Fruit fly (Drosophila melanogaster) whole organism, embryonic: ENCODE measurements around the gene CG34163.

Source experiments
- Aef1 ChIP-seq: fragments of 200-800 bp; sonication (Bioruptor generic); IDR thresholded peaks from 3 replicates; pipeline ENCODE4 v1.3.6; 2022; ENCODE audit warnings: missing biosample characterization, missing genetic modification characterization
- BtbVII ChIP-seq: fragments of 200-800 bp; sonication (Bioruptor generic); optimal IDR thresholded peaks from 3 replicates; lab custom pipeline; 2017; ENCODE audit warnings: missing biosample characterization, mild to moderate bottlenecking, missing genetic modification characterization
- CG1024 ChIP-seq: fragments of 200-800 bp; sonication (Bioruptor generic); IDR thresholded peaks from 2 replicates; pipeline ENCODE4 v1.3.6; 2022; ENCODE audit warnings: missing biosample characterization, missing genetic modification characterization
- CG11456 ChIP-seq: fragments of 200-800 bp; sonication (Bioruptor generic); IDR thresholded peaks from 3 replicates; pipeline ENCODE4 v1.3.6; 2022; ENCODE audit warnings: missing biosample characterization, missing genetic modification characterization
- CG12769 ChIP-seq: fragments of 200-800 bp; sonication (Bioruptor generic); optimal IDR thresholded peaks from 2 replicates; lab custom pipeline; 2019; ENCODE audit warnings: missing biosample characterization, mild to moderate bottlenecking, missing genetic modification characterization, moderate library complexity
- CG14441 ChIP-seq: fragments of 200-800 bp; sonication (Bioruptor generic); IDR thresholded peaks from 2 replicates; pipeline ENCODE4 v1.3.6; 2022; ENCODE audit warnings: missing biosample characterization, missing genetic modification characterization
- CG17612 ChIP-seq: fragments of 200-800 bp; sonication (Bioruptor generic); IDR thresholded peaks from 2 replicates; pipeline ENCODE4 v1.3.6; 2022; ENCODE audit warnings: missing biosample characterization, missing genetic modification characterization
- CG17912 ChIP-seq: fragments of 200-800 bp; sonication (Bioruptor generic); optimal IDR thresholded peaks from 2 replicates; lab custom pipeline; 2018; ENCODE audit warnings: missing biosample characterization, mild to moderate bottlenecking, missing genetic modification characterization
- CG18619 ChIP-seq: fragments of 200-800 bp; sonication (Bioruptor generic); optimal IDR thresholded peaks from 3 replicates; lab custom pipeline; 2017; ENCODE audit warnings: missing biosample characterization, mild to moderate bottlenecking, missing genetic modification characterization
- CG2129 ChIP-seq: fragments of 200-800 bp; sonication (Bioruptor generic); IDR thresholded peaks from 2 replicates; pipeline ENCODE4 v1.3.6; 2022; ENCODE audit warnings: missing biosample characterization, missing genetic modification characterization; ENCODE audit not compliant: partially characterized antibody
- CG3065 ChIP-seq: fragments of 200-800 bp; sonication (Bioruptor generic); optimal IDR thresholded peaks from 2 replicates; lab custom pipeline; 2016; ENCODE audit warnings: missing biosample characterization, missing genetic modification characterization
- CG31365 ChIP-seq: fragments of 200-800 bp; sonication (Bioruptor generic); optimal IDR thresholded peaks from 2 replicates; lab custom pipeline; 2018; ENCODE audit warnings: missing biosample characterization, mild to moderate bottlenecking, missing genetic modification characterization
- CG31441 ChIP-seq: fragments of 200-800 bp; sonication (Bioruptor generic); IDR thresholded peaks from 2 replicates; pipeline ENCODE4 v1.3.6; 2022; ENCODE audit warnings: missing biosample characterization, missing genetic modification characterization
- CG3995 ChIP-seq: fragments of 200-800 bp; sonication (Bioruptor generic); optimal IDR thresholded peaks from 3 replicates; lab custom pipeline; 2016; ENCODE audit warnings: missing biosample characterization, missing genetic modification characterization
- CG43689 ChIP-seq: fragments of 200-800 bp; sonication (Bioruptor generic); IDR thresholded peaks from 2 replicates; pipeline ENCODE4 v1.3.6; 2022; ENCODE audit warnings: missing biosample characterization, missing genetic modification characterization
- CG4707 ChIP-seq: fragments of 200-800 bp; sonication (Bioruptor generic); optimal IDR thresholded peaks from 2 replicates; lab custom pipeline; 2018; ENCODE audit warnings: missing biosample characterization, mild to moderate bottlenecking, missing genetic modification characterization, moderate library complexity
- CG6791 ChIP-seq: fragments of 200-800 bp; sonication (Bioruptor generic); IDR thresholded peaks from 3 replicates; pipeline ENCODE4 v1.3.6; 2022; ENCODE audit warnings: missing biosample characterization, missing genetic modification characterization; ENCODE audit not compliant: partially characterized antibody
- CG7556 ChIP-seq: fragments of 200-800 bp; sonication (Bioruptor generic); optimal IDR thresholded peaks from 2 replicates; lab custom pipeline; 2017; ENCODE audit warnings: missing biosample characterization, mild to moderate bottlenecking, missing genetic modification characterization
- CG8478 ChIP-seq: fragments of >200 bp; optimal IDR thresholded peaks from 2 replicates; lab custom pipeline; 2018
- CHES-1-like ChIP-seq: fragments of 200-800 bp; sonication (Bioruptor generic); optimal IDR thresholded peaks from 2 replicates; lab custom pipeline; 2016; ENCODE audit warnings: missing biosample characterization, missing genetic modification characterization
- Ets65A ChIP-seq: fragments of 200-800 bp; sonication (Bioruptor generic); peaks from one replicate; lab custom pipeline; 2016; ENCODE audit warnings: missing biosample characterization, missing genetic modification characterization
- Hand ChIP-seq: fragments of 200-800 bp; sonication (Bioruptor generic); optimal IDR thresholded peaks from 2 replicates; lab custom pipeline; 2017; ENCODE audit warnings: mild to moderate bottlenecking, missing biosample characterization, missing genetic modification reagents, missing genetic modification characterization
- Hmx ChIP-seq: fragments of 200-800 bp; sonication (Bioruptor generic); optimal IDR thresholded peaks from 2 replicates; lab custom pipeline; 2016; ENCODE audit warnings: missing biosample characterization, missing genetic modification characterization
- Hr3 ChIP-seq: fragments of 200-800 bp; sonication (Bioruptor generic); optimal IDR thresholded peaks from 3 replicates; lab custom pipeline; 2016; ENCODE audit warnings: missing biosample characterization, missing genetic modification characterization
- NK7.1 ChIP-seq: fragments of 200-800 bp; sonication (Bioruptor generic); optimal IDR thresholded peaks from 3 replicates; lab custom pipeline; 2016; ENCODE audit warnings: missing biosample characterization, missing genetic modification characterization
- Nf-YA ChIP-seq: fragments of 200-800 bp; sonication (Bioruptor generic); IDR thresholded peaks from 2 replicates; pipeline ENCODE4 v1.3.6; 2022; ENCODE audit warnings: missing biosample characterization, missing genetic modification characterization
- Taf1 ChIP-seq: fragments of 200-800 bp; sonication (Bioruptor generic); IDR thresholded peaks from 2 replicates; pipeline ENCODE4 v1.3.6; 2022; ENCODE audit warnings: missing biosample characterization, missing genetic modification characterization
- ara ChIP-seq: fragments of 200-800 bp; sonication (Bioruptor generic); IDR thresholded peaks from 2 replicates; pipeline ENCODE4 v1.3.6; 2022; ENCODE audit warnings: missing biosample characterization, missing genetic modification characterization
- br ChIP-seq: fragments of >200 bp; optimal IDR thresholded peaks from 2 replicates; lab custom pipeline; 2017
- cato ChIP-seq: fragments of 200-800 bp; sonication (Bioruptor generic); optimal IDR thresholded peaks from 2 replicates; lab custom pipeline; 2016; ENCODE audit warnings: missing biosample characterization, missing genetic modification characterization, borderline replicate concordance
- danr ChIP-seq: fragments of 200-800 bp; sonication (Bioruptor generic); IDR thresholded peaks from 2 replicates; pipeline ENCODE4 v1.3.6; 2022; ENCODE audit warnings: missing biosample characterization, missing genetic modification characterization
- dm ChIP-seq: fragments of 200-800 bp; sonication (Bioruptor generic); optimal IDR thresholded peaks from 3 replicates; lab custom pipeline; 2016; ENCODE audit warnings: missing biosample characterization, missing genetic modification characterization
- dysf ChIP-seq: fragments of 200-800 bp; sonication (Bioruptor generic); IDR thresholded peaks from 3 replicates; pipeline ENCODE4 v1.3.6; 2022; ENCODE audit warnings: missing biosample characterization, missing genetic modification characterization
- exex ChIP-seq: fragments of 200-800 bp; sonication (Bioruptor generic); optimal IDR thresholded peaks from 4 replicates; lab custom pipeline; 2018; ENCODE audit warnings: missing biosample characterization, mild to moderate bottlenecking, missing genetic modification characterization, moderate library complexity
- ftz-f1 ChIP-seq: fragments of 200-800 bp; sonication (Bioruptor generic); optimal IDR thresholded peaks from 2 replicates; lab custom pipeline; 2016; ENCODE audit warnings: missing biosample characterization, missing genetic modification characterization
- gcm ChIP-seq: fragments of 200-800 bp; sonication (Bioruptor generic); optimal IDR thresholded peaks from 2 replicates; lab custom pipeline; 2019; ENCODE audit warnings: missing biosample characterization, mild to moderate bottlenecking, missing genetic modification characterization, moderate library complexity
- grau ChIP-seq: fragments of 200-800 bp; optimal IDR thresholded peaks from 3 replicates; lab custom pipeline; 2019; ENCODE audit warnings: missing biosample characterization, mild to moderate bottlenecking, missing genetic modification characterization, moderate library complexity
- grn ChIP-seq: fragments of 200-800 bp; sonication (Bioruptor generic); optimal IDR thresholded peaks from 3 replicates; lab custom pipeline; 2017; ENCODE audit warnings: missing biosample characterization, missing genetic modification characterization
- hkb ChIP-seq, 2 experiments: fragments of 200-800 bp in 1 of 2; fragments of >200 bp in 1 of 2; sonication (Bioruptor generic) in 1 of 2; IDR thresholded peaks in 1 of 2; optimal IDR thresholded peaks in 1 of 2; 2 replicates each; pipeline versions ENCODE4 v1.3.6 to Lab custom; 2017 to 2022; ENCODE audit warnings: missing biosample characterization in 1 of 2, missing genetic modification characterization in 1 of 2
- hth ChIP-seq: fragments of >200 bp; optimal IDR thresholded peaks from 2 replicates; lab custom pipeline; 2017; ENCODE audit warnings: inconsistent platforms
- kni ChIP-seq: fragments of 200-800 bp; sonication (Bioruptor generic); optimal IDR thresholded peaks from 3 replicates; lab custom pipeline; 2017; ENCODE audit warnings: mild to moderate bottlenecking, missing biosample characterization, missing genetic modification reagents, missing genetic modification characterization
- onecut ChIP-seq: fragments of 200-800 bp; sonication (Bioruptor generic); IDR thresholded peaks from 2 replicates; pipeline ENCODE4 v1.3.6; 2022; ENCODE audit warnings: missing biosample characterization, missing genetic modification characterization
- peb ChIP-seq: fragments of 200-800 bp; sonication (Bioruptor generic); IDR thresholded peaks from 2 replicates; pipeline ENCODE4 v1.3.6; 2022; ENCODE audit warnings: missing biosample characterization, missing genetic modification characterization
- ranshi ChIP-seq: fragments of 200-800 bp; sonication (Bioruptor generic); IDR thresholded peaks from 2 replicates; pipeline ENCODE4 v1.3.6; 2022; ENCODE audit warnings: missing biosample characterization, missing genetic modification characterization
- sc ChIP-seq, 3 experiments: fragments of >200 bp in 2 of 3; fragments of 200-800 bp in 1 of 3; sonication (Bioruptor generic) in 1 of 3; optimal IDR thresholded peaks; 2 replicates in 2 of 3; 3 replicates in 1 of 3; lab custom pipeline; 2017; ENCODE audit warnings: mild to moderate bottlenecking in 1 of 3, missing biosample characterization in 1 of 3, missing genetic modification characterization in 1 of 3, missing genetic modification reagents in 1 of 3
- sd ChIP-seq: fragments of 200-800 bp; sonication (Bioruptor generic); optimal IDR thresholded peaks from 3 replicates; lab custom pipeline; 2018; ENCODE audit warnings: missing biosample characterization, mild to moderate bottlenecking, missing genetic modification characterization, moderate library complexity
- shn ChIP-seq: fragments of 200-800 bp; sonication (Bioruptor generic); optimal IDR thresholded peaks from 3 replicates; lab custom pipeline; 2016; ENCODE audit warnings: missing biosample characterization, missing genetic modification characterization
- sr ChIP-seq: fragments of 200-800 bp; sonication (Bioruptor generic); IDR thresholded peaks from 3 replicates; pipeline ENCODE4 v1.3.6; 2022; ENCODE audit warnings: missing biosample characterization, missing genetic modification characterization
- tio ChIP-seq: fragments of 200-800 bp; sonication (Bioruptor generic); optimal IDR thresholded peaks from 2 replicates; lab custom pipeline; 2017; ENCODE audit warnings: missing biosample characterization, missing genetic modification characterization, inconsistent platforms
- tll ChIP-seq, 2 experiments: fragments of 200-800 bp in 1 of 2; fragments of >200 bp in 1 of 2; sonication (Bioruptor generic) in 1 of 2; optimal IDR thresholded peaks; 2 replicates each; lab custom pipeline; 2017 to 2019; ENCODE audit warnings: missing biosample characterization in 2 of 2, missing genetic modification characterization in 2 of 2, mild to moderate bottlenecking in 1 of 2, moderate library complexity in 1 of 2
- trem ChIP-seq: fragments of 200-800 bp; optimal IDR thresholded peaks from 3 replicates; lab custom pipeline; 2019; ENCODE audit warnings: missing biosample characterization, mild to moderate bottlenecking, missing genetic modification characterization, moderate library complexity
- tup ChIP-seq: fragments of 200-800 bp; sonication (Bioruptor generic); optimal IDR thresholded peaks from 2 replicates; lab custom pipeline; 2016; ENCODE audit warnings: missing biosample characterization, mild to moderate bottlenecking, missing genetic modification characterization, moderate library complexity

CG34163 gene

DNA sequence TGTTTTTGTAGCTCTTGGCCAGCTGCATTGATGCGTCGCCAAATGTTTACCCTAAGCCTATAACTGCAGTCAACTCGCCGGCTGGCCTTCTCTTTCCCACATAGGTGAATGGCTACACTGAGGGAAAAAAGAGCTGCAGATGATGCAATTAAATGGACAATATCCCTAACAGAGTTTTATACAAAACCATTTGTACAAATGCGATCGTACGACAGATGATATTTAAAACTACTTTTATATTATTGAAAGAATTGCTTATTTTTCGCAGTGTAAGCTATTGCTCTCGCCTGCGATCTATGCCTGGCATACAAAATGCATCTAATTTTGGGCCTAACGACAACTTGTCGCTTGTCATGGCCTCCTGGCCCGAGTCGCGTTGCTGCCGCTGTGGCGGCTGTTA, 38.2 kb upstream of the CG34163 start:
- TF ChIP-seq peb = no peak
- TF ChIP-seq grau (tag; lab: Kevin White, UChicago) = peak; percentile 44
- TF ChIP-seq cato (GFP tag; lab: Kevin White, UChicago) = no peak
- no peak for TF ChIP-seq dm
- TF ChIP-seq Ets65A (GFP tag; lab: Kevin White, UChicago) = peak; percentile 91
- no peak for TF ChIP-seq kni (GFP tag; lab: Kevin White, UChicago)
- no peak for TF ChIP-seq Hr3 (GFP tag; lab: Kevin White, UChicago)
- TF ChIP-seq CG31365 = no peak
- no peak for TF ChIP-seq CG43689 (GFP tag; lab: Robert Waterston, UW)
- peak; percentile 43; the same call in 1 of the 2 replicates for TF ChIP-seq onecut (GFP tag; lab: Robert Waterston, UW)
- TF ChIP-seq CG7556 = no peak
- TF ChIP-seq Hand = no peak
- TF ChIP-seq dysf (GFP tag; lab: Robert Waterston, UW) = peak; percentile 62
- TF ChIP-seq CG18619 = no peak
- TF ChIP-seq ranshi (GFP tag; lab: Robert Waterston, UW) = peak; percentile 29; the same call in 1 of the 2 replicates
- TF ChIP-seq CG3995 (GFP tag; lab: Kevin White, UChicago) = no peak
- TF ChIP-seq CG6791 (GFP tag; lab: Robert Waterston, UW) = no peak
- no peak for TF ChIP-seq Aef1 (GFP tag; lab: Robert Waterston, UW)
- no peak for TF ChIP-seq CG17912 (GFP tag; lab: Kevin White, UChicago)
- TF ChIP-seq NK7.1 (GFP tag; lab: Kevin White, UChicago) = no peak
- TF ChIP-seq hth (lab: Kevin White, UChicago) = no peak
- peak; percentile 22 for TF ChIP-seq tio (GFP tag; lab: Kevin White, UChicago)
- TF ChIP-seq CG17612 (GFP tag; lab: Robert Waterston, UW) = no peak
- TF ChIP-seq CHES-1-like (GFP tag; lab: Kevin White, UChicago) = no peak
- TF ChIP-seq br (lab: Kevin White, UChicago) = no peak
- no peak for TF ChIP-seq CG3065 (GFP tag; lab: Kevin White, UChicago)
- no peak for TF ChIP-seq danr (GFP tag; lab: Robert Waterston, UW)
- TF ChIP-seq tll (GFP tag; optimal IDR thresholded peaks at IDR 0.05; lab: Kevin White, UChicago) = no peak
- no peak for TF ChIP-seq ftz-f1
- TF ChIP-seq BtbVII = no peak
- no peak for TF ChIP-seq tup (GFP tag; lab: Kevin White, UChicago)
- TF ChIP-seq Nf-YA = no peak
- no peak for TF ChIP-seq CG4707 (GFP tag; lab: Kevin White, UChicago)
- no peak for TF ChIP-seq Taf1 (GFP tag; lab: Robert Waterston, UW)
- no peak for TF ChIP-seq CG8478 (lab: Kevin White, UChicago)
- TF ChIP-seq grn (GFP tag; lab: Kevin White, UChicago) = no peak
- no peak for TF ChIP-seq gcm (GFP tag; lab: Kevin White, UChicago)
- no peak for TF ChIP-seq sc (optimal IDR thresholded peaks at IDR 0.05; lab: Kevin White, UChicago)
- TF ChIP-seq sc (GFP tag; optimal IDR thresholded peaks at IDR 0.05; lab: Kevin White, UChicago) = peak; percentile 6
- TF ChIP-seq Hmx (GFP tag; lab: Kevin White, UChicago) = no peak
- no peak for TF ChIP-seq CG11456 (GFP tag; lab: Robert Waterston, UW)
- TF ChIP-seq hkb (optimal IDR thresholded peaks at IDR 0.05; lab: Kevin White, UChicago) = no peak
- TF ChIP-seq hkb (GFP tag; IDR thresholded peaks at IDR 0.05; lab: Robert Waterston, UW) = peak; percentile 71
- TF ChIP-seq sd = no peak
- TF ChIP-seq CG12769 (tag; lab: Kevin White, UChicago) = peak; percentile 4
- peak; percentile 30; the same call in 1 of the 2 replicates for TF ChIP-seq CG1024 (GFP tag; lab: Robert Waterston, UW)
- TF ChIP-seq shn (GFP tag; lab: Kevin White, UChicago) = no peak
- TF ChIP-seq sr (GFP tag; lab: Robert Waterston, UW) = no peak
- peak; percentile 51; the same call in 1 of the 2 replicates for TF ChIP-seq ara (GFP tag; lab: Robert Waterston, UW)
- no peak for TF ChIP-seq exex (tag; lab: Kevin White, UChicago)
- TF ChIP-seq CG14441 (GFP tag; lab: Robert Waterston, UW) = no peak
- no peak for TF ChIP-seq trem (tag; lab: Kevin White, UChicago)
- peak; percentile 41; the same call in 1 of the 2 replicates for TF ChIP-seq CG31441 (GFP tag; lab: Robert Waterston, UW)
- no peak for TF ChIP-seq CG2129 (GFP tag; lab: Robert Waterston, UW)
